Worm (Caenorhabditis elegans) whole organism, early embryonic: ENCODE results near the gene Y69A2AR.51.

Experiments used
- B0310.2 ChIP-seq: sonication (generic microtip); optimal IDR thresholded peaks from 2 replicates; lab custom pipeline; 2016; ENCODE audit warnings: mild to moderate bottlenecking, missing genetic modification characterization, missing compliant biosample characterization
- ama-1 ChIP-seq: fragments of 150-350 bp; optimal IDR thresholded peaks from 2 replicates; lab custom pipeline; 2014
- ceh-13 ChIP-seq: fragments of 200-800 bp; sonication (Bioruptor generic); optimal IDR thresholded peaks from 2 replicates; lab custom pipeline; 2018; ENCODE audit warnings: mild to moderate bottlenecking, missing genetic modification characterization, missing compliant biosample characterization
- pes-1 ChIP-seq: fragments of 200-800 bp; sonication (Bioruptor generic); IDR thresholded peaks from 2 replicates; pipeline ENCODE4 v1.3.6; 2022; ENCODE audit warnings: missing genetic modification reagents, missing genetic modification characterization, missing compliant biosample characterization
- scrt-1 ChIP-seq: fragments of 200-800 bp; sonication (Bioruptor generic); IDR thresholded peaks from 2 replicates; pipeline ENCODE4 v1.3.6; 2022; ENCODE audit warnings: missing genetic modification characterization, missing compliant biosample characterization
- sea-1 ChIP-seq: fragments of 200-800 bp; sonication (Bioruptor generic); conservative IDR thresholded peaks from 2 replicates; pipeline ENCODE4 v1.3.6; 2022; ENCODE audit warnings: missing genetic modification characterization, missing compliant biosample characterization

DNA sequence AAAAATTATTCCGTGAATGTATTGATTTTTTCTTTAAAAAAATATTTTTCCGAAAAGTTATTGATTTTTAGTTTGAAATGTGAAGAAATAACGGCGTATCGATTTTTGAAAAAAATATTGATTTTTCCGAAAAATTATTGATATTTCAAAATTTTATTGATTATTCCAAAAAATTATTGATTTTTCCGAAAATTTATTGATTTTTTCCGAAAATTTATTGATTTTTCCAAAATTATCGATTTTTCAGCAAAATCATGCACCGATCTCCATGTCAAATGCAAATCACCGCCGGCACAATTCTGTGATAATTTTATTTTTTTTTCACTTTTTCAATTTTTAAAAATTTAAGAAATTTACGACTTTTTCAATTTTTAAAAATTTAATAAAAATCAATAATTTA lies 22.7 kb upstream of the Y69A2AR.51 start:
- TF ChIP-seq ama-1 (lab: Kevin White, UChicago): no peak
- no peak for TF ChIP-seq B0310.2 (tag; lab: Kevin White, UChicago)
- TF ChIP-seq ceh-13 (GFP tag; lab: Kevin White, UChicago): no peak
- no peak for TF ChIP-seq pes-1 (GFP tag; lab: Robert Waterston, UW)
- no peak for TF ChIP-seq scrt-1
- no peak for TF ChIP-seq sea-1 (GFP tag; lab: Robert Waterston, UW)
